Fruit fly (Drosophila melanogaster): ENCODE data around the gene CG6999.

Gene CG6999

DNA sequence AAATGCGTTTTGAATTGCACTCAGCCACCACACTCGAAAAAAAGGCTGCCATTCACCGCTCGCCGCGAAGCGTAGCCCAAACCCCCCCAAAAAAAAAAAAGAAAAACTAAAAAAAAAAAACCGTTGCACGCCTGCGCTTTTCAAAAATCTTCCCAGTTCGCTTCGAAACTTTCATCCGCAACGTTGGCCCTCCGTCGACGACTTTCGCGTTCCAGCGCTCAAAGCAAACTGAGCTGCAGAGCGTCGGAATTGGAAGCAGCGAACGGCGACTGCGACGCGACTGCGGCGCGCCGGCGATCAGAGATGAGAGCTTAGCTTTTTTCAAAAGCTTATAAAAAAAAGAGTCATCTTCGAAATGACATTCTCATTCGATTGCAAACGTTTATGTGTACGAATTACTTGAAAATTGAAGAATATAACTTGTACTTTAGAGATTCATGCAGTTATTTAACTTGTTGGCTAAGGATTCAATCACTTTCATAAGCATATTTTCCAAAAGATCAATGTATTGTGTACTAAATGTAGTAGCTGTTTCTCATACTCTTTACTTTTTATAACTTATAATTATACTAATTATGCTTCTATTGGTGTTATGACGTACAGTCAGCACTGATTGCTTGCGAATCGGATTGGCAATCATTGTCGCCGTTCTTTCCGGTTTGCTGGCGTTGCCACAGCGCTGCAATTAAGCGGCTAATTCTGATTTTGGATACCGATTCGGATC lies 20.3 kb upstream of the CG6999 start, which contains the start of gene CG15365 (continued):
- TF ChIP-seq achi (GFP tag; optimal IDR thresholded peaks at IDR 0.05) (peak; percentile 40), Met (GFP tag; optimal IDR thresholded peaks at IDR 0.05) (peak; percentile 41), CG1621 (tag; optimal IDR thresholded peaks at IDR 0.05) (no peak), CG4318 (GFP tag; optimal IDR thresholded peaks at IDR 0.05) (peak; percentile 2), Gug (GFP tag; IDR thresholded peaks at IDR 0.05) (no peak; the same call in 1 of the 2 replicates), CG8319 (GFP tag; optimal IDR thresholded peaks at IDR 0.05) (no peak), CG10669 (GFP tag; optimal IDR thresholded peaks at IDR 0.05) (no peak), Hr39 (GFP tag; optimal IDR thresholded peaks at IDR 0.05) (peak; percentile 23), CG31627 (GFP tag; optimal IDR thresholded peaks at IDR 0.05) (peak; percentile 45), CG3919 (GFP tag; optimal IDR thresholded peaks at IDR 0.05) (peak; percentile 7), Sox15 (GFP tag; optimal IDR thresholded peaks at IDR 0.05) (peak; percentile 1), CG32006 (GFP tag; optimal IDR thresholded peaks at IDR 0.05) (peak; percentile 47), net (GFP tag; optimal IDR thresholded peaks at IDR 0.05) (no peak), pdm3 (GFP tag; optimal IDR thresholded peaks at IDR 0.05) (peak; percentile 51), CG11902 (GFP tag; optimal IDR thresholded peaks at IDR 0.05) (no peak), eg (GFP tag; IDR thresholded peaks at IDR 0.05) (peak; percentile 43; the same call in 2 of the 3 replicates), cyc (GFP tag; optimal IDR thresholded peaks at IDR 0.05) (no peak), Lpt (GFP tag; optimal IDR thresholded peaks at IDR 0.05) (no peak), CG6163 (GFP tag; IDR thresholded peaks at IDR 0.05) (peak; percentile 29; the same call in 1 of the 3 replicates), spab (GFP tag; optimal IDR thresholded peaks at IDR 0.05) (no peak), CG16779 (tag; optimal IDR thresholded peaks at IDR 0.05) (no peak), CG11294 (GFP tag; IDR thresholded peaks at IDR 0.05) (no peak), Eip93F (GFP tag; optimal IDR thresholded peaks at IDR 0.05) (no peak), acj6 (GFP tag; optimal IDR thresholded peaks at IDR 0.05) (peak; percentile 38), Hr38 (GFP tag; optimal IDR thresholded peaks at IDR 0.05) (no peak), CG6854 (GFP tag; optimal IDR thresholded peaks at IDR 0.05) (no peak), dsx (GFP tag; optimal IDR thresholded peaks at IDR 0.05; ENCODE audit: poor library complexity, severe bottlenecking) (peak; percentile 9), CG11762 (GFP tag; optimal IDR thresholded peaks at IDR 0.05; ENCODE audit: insufficient read depth) (no peak), CG3032 (tag; optimal IDR thresholded peaks at IDR 0.05) (peak; percentile 29), salr (GFP tag; optimal IDR thresholded peaks at IDR 0.05) (peak; percentile 9 to 16), Sox102F (GFP tag; optimal IDR thresholded peaks at IDR 0.05) (peak; percentile 52)

DNA sequence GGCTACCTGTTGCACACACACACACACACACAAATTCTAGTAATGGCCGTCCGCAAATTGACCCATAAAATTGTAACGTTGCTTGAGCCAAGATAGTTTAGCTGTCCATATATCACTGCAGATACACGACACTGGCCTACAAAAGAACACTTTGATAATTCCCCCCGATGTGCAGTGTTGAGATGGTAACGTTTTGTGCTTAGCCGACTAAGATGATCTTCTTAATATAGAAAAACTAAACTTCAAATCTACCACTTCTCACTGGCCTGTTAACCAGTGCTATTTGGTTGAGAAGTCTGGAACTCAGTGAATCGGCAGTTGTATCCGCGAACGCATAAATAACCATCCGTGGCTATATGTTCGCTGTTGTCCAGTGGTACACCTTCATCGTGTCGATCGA lies 19.3 kb upstream of the CG6999 start:
- TF ChIP-seq CG31627 (GFP tag; optimal IDR thresholded peaks at IDR 0.05) (peak; percentile 33), achi (GFP tag; optimal IDR thresholded peaks at IDR 0.05) (peak; percentile 64), cyc (GFP tag; optimal IDR thresholded peaks at IDR 0.05) (no peak), Blimp-1 (GFP tag; optimal IDR thresholded peaks at IDR 0.05) (no peak), ss (GFP tag; optimal IDR thresholded peaks at IDR 0.05) (peak; percentile 83 to 84), CG9139 (GFP tag; optimal IDR thresholded peaks at IDR 0.05) (peak; percentile 61), Smox (GFP tag; optimal IDR thresholded peaks at IDR 0.05) (no peak), OdsH (GFP tag; optimal IDR thresholded peaks at IDR 0.05) (peak; percentile 62), CG3919 (GFP tag; optimal IDR thresholded peaks at IDR 0.05) (peak; percentile 51), eg (GFP tag; IDR thresholded peaks at IDR 0.05) (peak; percentile 85), fkh (GFP tag; optimal IDR thresholded peaks at IDR 0.05) (no peak), CG11902 (GFP tag; optimal IDR thresholded peaks at IDR 0.05) (no peak), esn (GFP tag; optimal IDR thresholded peaks at IDR 0.05) (peak; percentile 26), vri (GFP tag; optimal IDR thresholded peaks at IDR 0.05) (no peak), CG10631 (GFP tag; optimal IDR thresholded peaks at IDR 0.05) (peak; percentile 52), CG6854 (GFP tag; optimal IDR thresholded peaks at IDR 0.05) (no peak), CG32006 (GFP tag; optimal IDR thresholded peaks at IDR 0.05) (peak; percentile 74), CG15336 (GFP tag; IDR thresholded peaks at IDR 0.05) (peak; percentile 69), CG34406 (GFP tag; optimal IDR thresholded peaks at IDR 0.05) (peak; percentile 4), dac (GFP tag; optimal IDR thresholded peaks at IDR 0.05) (peak; percentile 32), CG7368 (GFP tag; optimal IDR thresholded peaks at IDR 0.05) (peak; percentile 49), CG8632 (GFP tag; optimal IDR thresholded peaks at IDR 0.05) (peak; percentile 36), salr (GFP tag; optimal IDR thresholded peaks at IDR 0.05) (peak in 1 of 2 experiments; percentile 77), CG8119 (GFP tag; IDR thresholded peaks at IDR 0.05) (peak; percentile 56; the same call in 1 of the 3 replicates), CG6163 (GFP tag; IDR thresholded peaks at IDR 0.05) (peak; percentile 91), CG4318 (GFP tag; optimal IDR thresholded peaks at IDR 0.05) (peak; percentile 38), Hr39 (GFP tag; optimal IDR thresholded peaks at IDR 0.05) (no peak), fd59A (GFP tag; optimal IDR thresholded peaks at IDR 0.05) (peak; percentile 68), topi (GFP tag; optimal IDR thresholded peaks at IDR 0.05) (peak; percentile 19), CG8319 (GFP tag; optimal IDR thresholded peaks at IDR 0.05) (no peak)

All from whole organism, prepupa.